Fruit fly (Drosophila melanogaster): Measurements from ENCODE around the gene Ttc30.
A peak's percentile ranks its signal among the peaks of the same experiment; 100 is the strongest.

Ttc30 gene

dm6 chr2L:13083423-13084079 is 23.1 kb upstream of the Ttc30 start (continued):
- peak; percentile 20 for TF ChIP-seq Nf-YC (tag; optimal IDR thresholded peaks at IDR 0.05)
- TF ChIP-seq slou (GFP tag; optimal IDR thresholded peaks at IDR 0.05), result peak; percentile 89
- TF ChIP-seq Sry-δ (GFP tag; optimal IDR thresholded peaks at IDR 0.05), result peak; percentile 46
- peak; percentile 87 for TF ChIP-seq CG10366 (GFP tag; IDR thresholded peaks at IDR 0.05)
- TF ChIP-seq CG1603 (tag; optimal IDR thresholded peaks at IDR 0.05), result peak; percentile 83
- TF ChIP-seq Dfd (GFP tag; optimal IDR thresholded peaks at IDR 0.05), result no peak
- no peak for TF ChIP-seq zen2 (GFP tag; IDR thresholded peaks at IDR 0.05; ENCODE audit: partially characterized antibody)
- TF ChIP-seq ac (GFP tag; optimal IDR thresholded peaks at IDR 0.05), result no peak
- TF ChIP-seq CG30403 (GFP tag; optimal IDR thresholded peaks at IDR 0.05), result peak; percentile 88
- TF ChIP-seq eve (GFP tag; optimal IDR thresholded peaks at IDR 0.05), result peak in 1 of 2 experiments; percentile 33
- peak; percentile 89 for TF ChIP-seq Bteb2 (GFP tag; optimal IDR thresholded peaks at IDR 0.05)
- peak; percentile 2 for TF ChIP-seq CG14965 (GFP tag; optimal IDR thresholded peaks at IDR 0.05; ENCODE audit: borderline replicate concordance)
- peak; percentile 16 for TF ChIP-seq CG31388 (GFP tag; optimal IDR thresholded peaks at IDR 0.05)
- TF ChIP-seq Hey (tag; optimal IDR thresholded peaks at IDR 0.05), result peak; percentile 10
- peak; percentile 97 for TF ChIP-seq CG12769 (tag; optimal IDR thresholded peaks at IDR 0.05)
- TF ChIP-seq Lim3 (GFP tag; IDR thresholded peaks at IDR 0.05), result 0 out of 2 replicates have a peak, but pooled peaks have one; percentile 28
- no peak for TF ChIP-seq Neu2 (GFP tag; optimal IDR thresholded peaks at IDR 0.05; ENCODE audit: borderline replicate concordance)
- TF ChIP-seq CG6791 (GFP tag; IDR thresholded peaks at IDR 0.05; ENCODE audit: partially characterized antibody), result no peak
- peak; percentile 88 to 90 for TF ChIP-seq Pdp1 (GFP tag; optimal IDR thresholded peaks at IDR 0.05)
- TF ChIP-seq CG4328 (GFP tag; optimal IDR thresholded peaks at IDR 0.05), result no peak
- TF ChIP-seq CG6854 (GFP tag; optimal IDR thresholded peaks at IDR 0.05), result peak; percentile 71
- peak; percentile 98 for TF ChIP-seq CG2120 (GFP tag; optimal IDR thresholded peaks at IDR 0.05)
- no peak for TF ChIP-seq CG1832 (GFP tag; optimal IDR thresholded peaks at IDR 0.05)
- TF ChIP-seq CG2889 (GFP tag; IDR thresholded peaks at IDR 0.05), result peak; percentile 89
- TF ChIP-seq bigmax (GFP tag; optimal IDR thresholded peaks at IDR 0.05), result peak; percentile 20
- peak; percentile 89 for TF ChIP-seq CG12659 (GFP tag; optimal IDR thresholded peaks at IDR 0.05)
- TF ChIP-seq Dll (GFP tag; IDR thresholded peaks at IDR 0.05; ENCODE audit: partially characterized antibody), result no peak
- TF ChIP-seq hkb (optimal IDR thresholded peaks at IDR 0.05), result no peak
- TF ChIP-seq hkb (GFP tag; IDR thresholded peaks at IDR 0.05), result peak; percentile 86
- peak; percentile 72 for TF ChIP-seq ap (GFP tag; IDR thresholded peaks at IDR 0.05)
- TF ChIP-seq CG11723 (GFP tag; optimal IDR thresholded peaks at IDR 0.05), result peak; percentile 32
- peak; percentile 62 for TF ChIP-seq CG6654 (GFP tag; optimal IDR thresholded peaks at IDR 0.05)
- TF ChIP-seq CG14050 (GFP tag; IDR thresholded peaks at IDR 0.05), result peak; percentile 80
- peak; percentile 85 for TF ChIP-seq shn (GFP tag; optimal IDR thresholded peaks at IDR 0.05)
- peak; percentile 80 for TF ChIP-seq Dad (GFP tag; optimal IDR thresholded peaks at IDR 0.05)
- TF ChIP-seq Dip2 (GFP tag; IDR thresholded peaks at IDR 0.05), result peak; percentile 24; the same call in 1 of the 2 replicates
- TF ChIP-seq row (GFP tag; IDR thresholded peaks at IDR 0.05), result peak; percentile 92
- peak; percentile 32 for TF ChIP-seq ewg (GFP tag; optimal IDR thresholded peaks at IDR 0.05)
- TF ChIP-seq CG17186 (GFP tag; optimal IDR thresholded peaks at IDR 0.05), result no peak
- TF ChIP-seq CG11695 (GFP tag; IDR thresholded peaks at IDR 0.05), result peak; percentile 93
- TF ChIP-seq CG13624 (GFP tag; optimal IDR thresholded peaks at IDR 0.05), result peak; percentile 96
- peak; percentile 76 for TF ChIP-seq CG18011 (GFP tag; optimal IDR thresholded peaks at IDR 0.05)
- no peak for TF ChIP-seq insv (GFP tag; optimal IDR thresholded peaks at IDR 0.05)
- TF ChIP-seq CHES-1-like (GFP tag; optimal IDR thresholded peaks at IDR 0.05), result peak; percentile 90
- peak; percentile 73 for TF ChIP-seq Xrp1 (GFP tag; IDR thresholded peaks at IDR 0.05)
- TF ChIP-seq Taf1 (GFP tag; IDR thresholded peaks at IDR 0.05), result peak; percentile 94
- TF ChIP-seq chm (GFP tag; IDR thresholded peaks at IDR 0.05), result no peak; the same call in 1 of the 2 replicates
- TF ChIP-seq CG13287 (GFP tag; IDR thresholded peaks at IDR 0.05; ENCODE audit: partially characterized antibody), result no peak; the same call in 1 of the 2 replicates
- TF ChIP-seq CG12744 (GFP tag; optimal IDR thresholded peaks at IDR 0.05), result peak; percentile 87

Data from whole organism, embryonic.